Fruit fly (Drosophila melanogaster): ENCODE data around the gene ssx.

ssx gene

DNA sequence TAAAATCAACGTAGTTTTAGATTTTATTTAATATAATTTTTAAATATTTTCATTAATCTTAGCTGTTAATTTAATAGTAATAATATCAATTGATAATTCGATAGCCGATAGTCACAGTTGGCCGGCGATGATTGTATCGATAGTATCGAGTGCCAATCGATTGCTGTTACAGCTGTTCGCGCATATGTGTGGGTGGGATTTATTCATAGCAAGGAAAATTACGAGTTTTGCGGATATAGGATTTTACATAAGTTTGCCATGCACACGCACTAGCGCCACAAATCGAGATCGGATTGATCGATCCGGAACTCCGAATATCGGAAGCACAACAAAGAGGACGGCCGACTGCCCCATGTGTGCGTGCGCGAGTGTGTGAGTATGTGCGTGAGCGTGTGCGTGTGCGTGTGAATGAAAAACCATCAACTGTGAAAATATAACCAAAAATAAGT, 28.4 kb upstream of the ssx start, which contains the start of gene Naa30A:
TSS of gene Naa30A (plus strand) at position 163 of the 449 bp plus-strand sequence.
- peak; percentile 59 for TF ChIP-seq Mnt (GFP tag; optimal IDR thresholded peaks at IDR 0.05)
- no peak for TF ChIP-seq CG7045 (GFP tag; optimal IDR thresholded peaks at IDR 0.05)
- TF ChIP-seq tj (GFP tag; optimal IDR thresholded peaks at IDR 0.05) = peak; percentile 16
- TF ChIP-seq CG12768 (GFP tag; optimal IDR thresholded peaks at IDR 0.05) = no peak
- no peak for TF ChIP-seq CG14711 (tag; optimal IDR thresholded peaks at IDR 0.05)
- peak; percentile 1 for TF ChIP-seq cic (GFP tag; optimal IDR thresholded peaks at IDR 0.05)
- TF ChIP-seq CG7101 (tag; optimal IDR thresholded peaks at IDR 0.05) = peak; percentile 7
- TF ChIP-seq ovo (GFP tag; optimal IDR thresholded peaks at IDR 0.05) = no peak
- TF ChIP-seq bab1 (GFP tag; optimal IDR thresholded peaks at IDR 0.05) = peak; percentile 42
- TF ChIP-seq Clk (GFP tag; optimal IDR thresholded peaks at IDR 0.05) = no peak
- no peak for TF ChIP-seq cnc (optimal IDR thresholded peaks at IDR 0.05)
- TF ChIP-seq CG1620 (GFP tag; optimal IDR thresholded peaks at IDR 0.05) = no peak
- peak; percentile 11 for TF ChIP-seq CG11617 (GFP tag; optimal IDR thresholded peaks at IDR 0.05)
- no peak for TF ChIP-seq toe (GFP tag; optimal IDR thresholded peaks at IDR 0.05)

DNA sequence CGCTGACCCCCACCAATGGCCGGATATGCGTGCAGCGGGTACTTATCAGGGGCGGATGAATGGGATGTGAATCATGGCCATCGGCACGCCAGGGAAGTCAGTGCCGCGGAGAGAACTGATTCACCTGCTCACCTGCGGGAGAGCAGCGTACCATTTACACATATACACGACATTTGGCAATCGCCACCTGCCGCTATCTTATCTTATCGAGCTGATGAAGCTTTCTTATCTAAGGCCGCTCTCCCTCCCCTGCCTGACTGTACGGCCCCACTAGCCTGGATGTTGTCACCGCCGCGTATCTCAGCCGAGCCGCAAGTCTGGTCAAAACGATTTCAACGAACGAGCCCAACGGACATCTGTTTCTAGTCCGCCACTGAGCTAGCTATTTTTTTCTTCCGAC, 24.1 kb upstream of the ssx start, which contains the start of gene Tsp2A:
TSS of gene Tsp2A (plus strand) at position 298 of the 400 bp plus-strand sequence.
- TF ChIP-seq Crg-1 (GFP tag; optimal IDR thresholded peaks at IDR 0.05) (no peak), toe (GFP tag; optimal IDR thresholded peaks at IDR 0.05) (no peak), bab1 (GFP tag; optimal IDR thresholded peaks at IDR 0.05) (no peak), tj (GFP tag; optimal IDR thresholded peaks at IDR 0.05) (no peak), CG14711 (tag; optimal IDR thresholded peaks at IDR 0.05) (no peak), CG7101 (tag; optimal IDR thresholded peaks at IDR 0.05) (peak; percentile 2), CG33017 (tag; optimal IDR thresholded peaks at IDR 0.05) (no peak), Clk (GFP tag; optimal IDR thresholded peaks at IDR 0.05) (no peak), ovo (GFP tag; optimal IDR thresholded peaks at IDR 0.05) (no peak), CG5204 (GFP tag; optimal IDR thresholded peaks at IDR 0.05) (no peak), CG11617 (GFP tag; optimal IDR thresholded peaks at IDR 0.05) (no peak), pad (GFP tag; optimal IDR thresholded peaks at IDR 0.05) (no peak), Hr96 (GFP tag; optimal IDR thresholded peaks at IDR 0.05) (no peak), CG1620 (GFP tag; optimal IDR thresholded peaks at IDR 0.05) (no peak), CG12768 (GFP tag; optimal IDR thresholded peaks at IDR 0.05) (no peak), cnc (optimal IDR thresholded peaks at IDR 0.05) (no peak), cic (GFP tag; optimal IDR thresholded peaks at IDR 0.05) (peak; percentile 1), kay (GFP tag; ENCODE audit: borderline replicate concordance) (no peak), CG7045 (GFP tag; optimal IDR thresholded peaks at IDR 0.05) (no peak), Mnt (GFP tag; optimal IDR thresholded peaks at IDR 0.05) (peak; percentile 42)

DNA sequence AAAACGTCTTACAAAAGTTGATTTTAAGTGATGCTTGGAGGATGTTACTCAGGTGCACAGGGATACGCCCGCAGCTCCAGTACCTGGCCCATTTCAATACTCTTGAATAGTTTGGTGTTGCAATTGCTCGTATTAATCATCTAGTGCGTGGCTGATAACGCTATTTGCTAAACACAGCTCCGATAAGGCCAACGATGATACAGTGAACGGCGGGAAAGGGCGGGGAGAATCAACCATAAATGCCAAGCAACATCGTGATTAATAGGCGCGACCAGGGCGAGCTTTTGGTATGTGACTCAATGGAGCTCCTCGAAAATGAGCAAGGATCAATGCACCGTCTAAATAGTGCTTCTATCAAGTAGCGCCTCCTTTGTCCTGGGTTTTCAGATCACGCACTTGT, 23.5 kb upstream of the ssx start:
- TF ChIP-seq cic (GFP tag; optimal IDR thresholded peaks at IDR 0.05) = no peak
- peak; percentile 11 for TF ChIP-seq Mnt (GFP tag; optimal IDR thresholded peaks at IDR 0.05)

DNA sequence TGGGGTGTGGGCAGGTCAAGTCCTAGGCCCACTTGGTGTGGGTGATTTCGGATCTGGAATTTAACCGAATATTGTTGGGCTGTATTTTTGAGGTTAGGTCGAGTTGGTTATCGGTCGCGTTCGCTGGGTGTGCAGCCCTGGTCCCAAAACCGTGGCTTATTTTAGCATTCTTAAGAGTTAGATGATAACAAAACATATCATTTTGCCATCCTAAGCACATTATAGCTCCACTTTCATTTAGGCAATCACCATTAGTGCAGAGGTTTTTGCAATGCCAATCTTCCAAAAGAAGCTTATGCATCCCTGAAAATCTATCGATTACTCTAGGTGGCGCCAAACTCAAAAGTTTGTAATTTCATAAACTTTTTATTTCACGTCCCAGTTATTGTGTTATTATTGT, 21.1 kb upstream of the ssx start, which contains the start of gene MTPAP:
TSS of gene MTPAP (minus strand) at position 103 of the 400 bp plus-strand sequence.
- no peak for TF ChIP-seq cnc (optimal IDR thresholded peaks at IDR 0.05)
- TF ChIP-seq Hr96 (GFP tag; optimal IDR thresholded peaks at IDR 0.05) = no peak
- no peak for TF ChIP-seq Crg-1 (GFP tag; optimal IDR thresholded peaks at IDR 0.05)
- no peak for TF ChIP-seq pad (GFP tag; optimal IDR thresholded peaks at IDR 0.05)
- TF ChIP-seq toe (GFP tag; optimal IDR thresholded peaks at IDR 0.05) = no peak
- no peak for TF ChIP-seq CG14711 (tag; optimal IDR thresholded peaks at IDR 0.05)
- no peak for TF ChIP-seq CG7101 (tag; optimal IDR thresholded peaks at IDR 0.05)
- no peak for TF ChIP-seq CG12768 (GFP tag; optimal IDR thresholded peaks at IDR 0.05)
- TF ChIP-seq CG33017 (tag; optimal IDR thresholded peaks at IDR 0.05) = no peak
- peak; percentile 59 for TF ChIP-seq bab1 (GFP tag; optimal IDR thresholded peaks at IDR 0.05)
- TF ChIP-seq CG5204 (GFP tag; optimal IDR thresholded peaks at IDR 0.05) = no peak
- TF ChIP-seq kay (GFP tag; ENCODE audit: borderline replicate concordance) = no peak
- no peak for TF ChIP-seq Clk (GFP tag; optimal IDR thresholded peaks at IDR 0.05)
- TF ChIP-seq ovo (GFP tag; optimal IDR thresholded peaks at IDR 0.05) = no peak
- TF ChIP-seq CG7045 (GFP tag; optimal IDR thresholded peaks at IDR 0.05) = no peak
- TF ChIP-seq tj (GFP tag; optimal IDR thresholded peaks at IDR 0.05) = peak; percentile 23
- TF ChIP-seq CG1620 (GFP tag; optimal IDR thresholded peaks at IDR 0.05) = no peak
- peak; percentile 74 for TF ChIP-seq Mnt (GFP tag; optimal IDR thresholded peaks at IDR 0.05)
- peak; percentile 30 for TF ChIP-seq CG11617 (GFP tag; optimal IDR thresholded peaks at IDR 0.05)
- no peak for TF ChIP-seq cic (GFP tag; optimal IDR thresholded peaks at IDR 0.05)

DNA sequence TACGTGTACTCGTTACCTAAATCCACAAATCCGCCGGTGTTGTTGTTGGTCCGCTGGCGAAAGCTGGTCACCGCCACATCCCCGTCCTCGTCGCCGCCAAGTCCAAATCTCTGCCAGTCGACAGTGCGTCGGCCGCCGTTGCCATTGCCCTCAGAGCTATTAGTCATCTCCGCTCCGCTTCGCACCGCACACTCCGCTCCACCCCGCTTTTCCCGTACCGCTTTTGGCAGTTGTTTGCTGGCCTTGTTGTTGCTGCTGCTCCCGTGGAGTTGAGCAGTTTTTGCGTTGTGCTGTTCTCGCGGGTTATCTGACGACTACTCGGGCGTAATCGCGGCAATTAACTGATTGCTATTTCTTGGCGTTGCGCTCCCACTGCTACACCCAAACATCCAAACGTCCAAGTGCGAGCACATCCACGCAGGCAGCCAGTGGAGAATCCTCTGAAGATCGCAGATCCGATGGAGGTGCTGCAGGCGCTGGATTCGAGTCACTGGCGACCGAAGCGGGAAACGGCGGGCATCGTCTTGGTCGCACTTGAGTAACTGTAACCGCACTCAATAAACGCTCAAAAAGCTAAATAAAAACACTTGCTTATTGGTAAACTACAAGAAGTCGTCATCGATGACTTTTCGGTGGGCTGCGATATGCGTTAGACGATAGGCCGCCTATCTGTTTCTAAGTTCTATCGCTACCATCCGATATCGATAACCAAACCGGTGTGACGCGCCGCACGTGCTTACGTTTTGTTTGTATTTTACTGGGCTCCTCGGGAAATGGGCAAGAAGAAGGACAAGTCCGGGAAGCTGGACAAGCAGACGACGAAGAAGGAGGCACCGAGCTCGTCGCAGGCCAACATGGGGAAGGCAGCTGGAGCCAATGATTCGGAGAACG, 16.8 kb upstream of the ssx start, which contains the start of the genes CG12773 and CG11417:
TSS of gene CG12773 (minus strand) at position 660 of the 891 bp plus-strand sequence.
TSS of gene CG11417 (plus strand) at position 693 of the 891 bp plus-strand sequence.
- peak; percentile 94 for TF ChIP-seq Mnt (GFP tag; optimal IDR thresholded peaks at IDR 0.05)
- TF ChIP-seq Crg-1 (GFP tag; optimal IDR thresholded peaks at IDR 0.05) = no peak
- TF ChIP-seq CG5204 (GFP tag; optimal IDR thresholded peaks at IDR 0.05) = no peak
- TF ChIP-seq tj (GFP tag; optimal IDR thresholded peaks at IDR 0.05) = no peak
- peak; percentile 7 for TF ChIP-seq bab1 (GFP tag; optimal IDR thresholded peaks at IDR 0.05)
- peak; percentile 7 for TF ChIP-seq cic (GFP tag; optimal IDR thresholded peaks at IDR 0.05)

DNA sequence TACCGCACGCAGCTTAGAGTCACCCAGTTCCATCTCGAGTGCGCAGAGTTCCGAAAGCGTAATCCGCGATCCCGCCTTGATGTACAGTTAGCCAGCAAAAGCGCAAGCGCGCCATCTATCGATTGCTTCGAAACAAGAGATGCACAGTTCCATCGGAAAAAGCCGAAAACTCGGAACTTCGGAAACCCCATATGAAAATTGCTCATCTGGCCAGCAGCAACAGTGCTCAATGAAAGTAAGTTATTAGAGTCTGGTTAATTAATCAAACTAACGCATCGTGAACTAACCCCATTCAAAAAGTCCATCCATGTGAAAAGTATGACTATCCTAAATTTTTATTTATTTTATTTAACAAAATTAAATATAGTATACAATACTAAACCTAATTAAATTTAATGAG, 12.9 kb upstream of the ssx start, which contains the start of gene png:
TSS of gene png (minus strand) at position 101 of the 400 bp plus-strand sequence.
- TF ChIP-seq CG33017 (tag; optimal IDR thresholded peaks at IDR 0.05) = no peak
- TF ChIP-seq toe (GFP tag; optimal IDR thresholded peaks at IDR 0.05) = no peak
- no peak for TF ChIP-seq CG11617 (GFP tag; optimal IDR thresholded peaks at IDR 0.05)
- peak; percentile 16 for TF ChIP-seq pad (GFP tag; optimal IDR thresholded peaks at IDR 0.05)
- TF ChIP-seq Mnt (GFP tag; optimal IDR thresholded peaks at IDR 0.05) = no peak
- TF ChIP-seq CG12768 (GFP tag; optimal IDR thresholded peaks at IDR 0.05) = no peak
- no peak for TF ChIP-seq cic (GFP tag; optimal IDR thresholded peaks at IDR 0.05)

Data from whole organism, adult.